Fruit fly (Drosophila melanogaster) whole organism, prepupa: Measurements from ENCODE around the gene Cby.

Experiments used
- Blimp-1 ChIP-seq: fragments of 200-800 bp; sonication (Bioruptor generic); optimal IDR thresholded peaks from 3 replicates; lab custom pipeline; 2017; ENCODE audit warnings: missing biosample characterization, missing genetic modification characterization, mild to moderate bottlenecking, moderate library complexity, missing genetic modification reagents
- CG10631 ChIP-seq: fragments of 200-800 bp; sonication (Bioruptor generic); optimal IDR thresholded peaks from 2 replicates; lab custom pipeline; 2016; ENCODE audit warnings: missing biosample characterization, missing genetic modification characterization
- CG11294 ChIP-seq: fragments of 200-800 bp; sonication (Bioruptor generic); IDR thresholded peaks from 2 replicates; pipeline ENCODE4 v1.3.6; 2022; ENCODE audit warnings: missing biosample characterization, missing genetic modification characterization
- CG11762 ChIP-seq: fragments of 200-800 bp; sonication (Bioruptor generic); optimal IDR thresholded peaks from 3 replicates; lab custom pipeline; 2016; ENCODE audit warnings: missing biosample characterization, missing genetic modification characterization; ENCODE audit not compliant: insufficient read depth
- CG15336 ChIP-seq: fragments of 200-800 bp; sonication (Bioruptor generic); IDR thresholded peaks from 2 replicates; pipeline ENCODE4 v1.3.6; 2022; ENCODE audit warnings: missing biosample characterization, missing genetic modification characterization
- CG3032 ChIP-seq: fragments of 200-800 bp; optimal IDR thresholded peaks from 2 replicates; lab custom pipeline; 2019; ENCODE audit warnings: missing biosample characterization, mild to moderate bottlenecking, missing genetic modification characterization, moderate library complexity
- CG32006 ChIP-seq: fragments of 200-800 bp; sonication (Bioruptor generic); optimal IDR thresholded peaks from 3 replicates; lab custom pipeline; 2017; ENCODE audit warnings: missing biosample characterization, mild to moderate bottlenecking, missing genetic modification characterization
- CG3919 ChIP-seq: fragments of 200-800 bp; sonication (Bioruptor generic); optimal IDR thresholded peaks from 3 replicates; lab custom pipeline; 2016; ENCODE audit warnings: missing biosample characterization, missing genetic modification characterization
- CG6163 ChIP-seq: fragments of 200-800 bp; sonication (Bioruptor generic); IDR thresholded peaks from 3 replicates; pipeline ENCODE4 v1.3.6; 2022; ENCODE audit warnings: missing biosample characterization, missing genetic modification characterization
- CG6276 ChIP-seq: fragments of 200-800 bp; sonication (Bioruptor generic); optimal IDR thresholded peaks from 2 replicates; lab custom pipeline; 2017; ENCODE audit warnings: missing biosample characterization, mild to moderate bottlenecking, missing genetic modification characterization
- CG6792 ChIP-seq: fragments of 200-800 bp; sonication (Bioruptor generic); optimal IDR thresholded peaks from 3 replicates; lab custom pipeline; 2016; ENCODE audit warnings: missing biosample characterization, missing genetic modification characterization
- CG6808 ChIP-seq: fragments of 200-800 bp; sonication (Bioruptor generic); optimal IDR thresholded peaks from 3 replicates; lab custom pipeline; 2017; ENCODE audit warnings: missing biosample characterization, missing genetic modification characterization, mild to moderate bottlenecking, moderate library complexity, missing genetic modification reagents
- CG6854 ChIP-seq: fragments of 200-800 bp; sonication (Bioruptor generic); optimal IDR thresholded peaks from 2 replicates; lab custom pipeline; 2017; ENCODE audit warnings: missing biosample characterization, mild to moderate bottlenecking, missing genetic modification characterization
- CG7368 ChIP-seq: fragments of 200-800 bp; sonication (Bioruptor generic); optimal IDR thresholded peaks from 3 replicates; lab custom pipeline; 2016; ENCODE audit warnings: missing biosample characterization, missing genetic modification characterization
- CG8119 ChIP-seq: fragments of 200-800 bp; sonication (Bioruptor generic); IDR thresholded peaks from 3 replicates; pipeline ENCODE4 v1.3.6; 2022; ENCODE audit warnings: missing biosample characterization, missing genetic modification characterization
- CG8319 ChIP-seq: fragments of 200-800 bp; sonication (Bioruptor generic); optimal IDR thresholded peaks from 3 replicates; lab custom pipeline; 2016; ENCODE audit warnings: missing biosample characterization, missing genetic modification characterization
- CG8632 ChIP-seq: fragments of 200-800 bp; sonication (Bioruptor generic); optimal IDR thresholded peaks from 3 replicates; lab custom pipeline; 2016; ENCODE audit warnings: missing biosample characterization, missing genetic modification characterization
- CG9139 ChIP-seq: fragments of 200-800 bp; sonication (Bioruptor generic); optimal IDR thresholded peaks from 3 replicates; lab custom pipeline; 2017; ENCODE audit warnings: missing biosample characterization, mild to moderate bottlenecking, missing genetic modification characterization
- Eip78C ChIP-seq: fragments of 200-800 bp; sonication (Bioruptor generic); peaks from one replicate; lab custom pipeline; 2016; ENCODE audit warnings: missing biosample characterization, missing genetic modification characterization
- Eip93F ChIP-seq: fragments of 200-800 bp; sonication (Bioruptor generic); optimal IDR thresholded peaks from 2 replicates; lab custom pipeline; 2016; ENCODE audit warnings: missing biosample characterization, mild to moderate bottlenecking, missing genetic modification characterization
- Ets21C ChIP-seq: fragments of 200-800 bp; sonication (Bioruptor generic); optimal IDR thresholded peaks from 3 replicates; lab custom pipeline; 2016; ENCODE audit warnings: missing biosample characterization, missing genetic modification characterization
- Ets96B ChIP-seq: fragments of 200-800 bp; optimal IDR thresholded peaks from 2 replicates; lab custom pipeline; 2019; ENCODE audit warnings: missing biosample characterization, mild to moderate bottlenecking, missing genetic modification characterization, moderate library complexity
- Gug ChIP-seq: fragments of 200-800 bp; sonication (Bioruptor generic); IDR thresholded peaks from 2 replicates; pipeline ENCODE4 v1.3.6; 2022; ENCODE audit warnings: missing biosample characterization, missing genetic modification characterization
- Hr38 ChIP-seq: sonication (Bioruptor generic); optimal IDR thresholded peaks from 2 replicates; lab custom pipeline; 2016; ENCODE audit warnings: missing biosample characterization, missing genetic modification characterization
- Hr4 ChIP-seq: fragments of 200-800 bp; sonication (Bioruptor generic); optimal IDR thresholded peaks from 3 replicates; lab custom pipeline; 2016; ENCODE audit warnings: missing biosample characterization, missing genetic modification characterization
- Lpt ChIP-seq: fragments of 200-800 bp; sonication (Bioruptor generic); optimal IDR thresholded peaks from 3 replicates; lab custom pipeline; 2016; ENCODE audit warnings: missing biosample characterization, missing genetic modification characterization
- Met ChIP-seq: fragments of 200-800 bp; sonication (Bioruptor generic); optimal IDR thresholded peaks from 3 replicates; lab custom pipeline; 2016; ENCODE audit warnings: missing biosample characterization, missing genetic modification characterization
- OdsH ChIP-seq: fragments of 200-800 bp; sonication (Bioruptor generic); optimal IDR thresholded peaks from 3 replicates; lab custom pipeline; 2016; ENCODE audit warnings: missing biosample characterization, missing genetic modification characterization
- Sox102F ChIP-seq: fragments of 200-800 bp; sonication (Bioruptor generic); optimal IDR thresholded peaks from 2 replicates; lab custom pipeline; 2016; ENCODE audit warnings: missing biosample characterization, mild to moderate bottlenecking, missing genetic modification characterization
- Sox15 ChIP-seq: fragments of 200-800 bp; sonication (Bioruptor generic); optimal IDR thresholded peaks from 3 replicates; lab custom pipeline; 2016; ENCODE audit warnings: missing biosample characterization, missing genetic modification characterization
- cyc ChIP-seq: fragments of 200-800 bp; sonication (Bioruptor generic); optimal IDR thresholded peaks from 3 replicates; lab custom pipeline; 2016; ENCODE audit warnings: missing biosample characterization, missing genetic modification characterization
- dsx ChIP-seq: fragments of 200-800 bp; optimal IDR thresholded peaks from 3 replicates; lab custom pipeline; 2019; ENCODE audit warnings: missing biosample characterization, mild to moderate bottlenecking, missing genetic modification characterization, moderate library complexity; ENCODE audit not compliant: poor library complexity, severe bottlenecking
- eg ChIP-seq: fragments of 200-800 bp; sonication (Bioruptor generic); IDR thresholded peaks from 3 replicates; pipeline ENCODE4 v1.3.6; 2022; ENCODE audit warnings: missing biosample characterization, missing genetic modification characterization
- esn ChIP-seq: fragments of 200-800 bp; sonication (Bioruptor generic); optimal IDR thresholded peaks from 2 replicates; lab custom pipeline; 2016; ENCODE audit warnings: missing biosample characterization, mild to moderate bottlenecking, missing genetic modification characterization, moderate library complexity
- fd59A ChIP-seq: fragments of 200-800 bp; sonication (Bioruptor generic); optimal IDR thresholded peaks from 2 replicates; lab custom pipeline; 2017; ENCODE audit warnings: missing biosample characterization, mild to moderate bottlenecking, missing genetic modification characterization, missing genetic modification reagents
- fd85E ChIP-seq: fragments of 200-800 bp; sonication (Bioruptor generic); optimal IDR thresholded peaks from 3 replicates; lab custom pipeline; 2016; ENCODE audit warnings: missing biosample characterization, missing genetic modification characterization
- fkh ChIP-seq: fragments of 200-800 bp; sonication (Bioruptor generic); optimal IDR thresholded peaks from 3 replicates; lab custom pipeline; 2017; ENCODE audit warnings: missing biosample characterization, mild to moderate bottlenecking, missing genetic modification characterization, moderate library complexity
- lz ChIP-seq: fragments of 200-800 bp; sonication (Bioruptor generic); optimal IDR thresholded peaks from 3 replicates; lab custom pipeline; 2016; ENCODE audit warnings: missing biosample characterization, missing genetic modification characterization
- net ChIP-seq: fragments of 200-800 bp; sonication (Bioruptor generic); optimal IDR thresholded peaks from 3 replicates; lab custom pipeline; 2016; ENCODE audit warnings: missing biosample characterization, missing genetic modification characterization
- pdm3 ChIP-seq: fragments of 200-800 bp; sonication (Bioruptor generic); optimal IDR thresholded peaks from 3 replicates; lab custom pipeline; 2016; ENCODE audit warnings: missing biosample characterization, missing genetic modification characterization
- salr ChIP-seq, 2 experiments: fragments of 200-800 bp; sonication (Bioruptor generic); optimal IDR thresholded peaks; 3 replicates each; lab custom pipeline; 2016 to 2018; ENCODE audit warnings: missing biosample characterization in 2 of 2, missing genetic modification characterization in 2 of 2, mild to moderate bottlenecking in 1 of 2
- spab ChIP-seq: fragments of 200-800 bp; sonication (Bioruptor generic); optimal IDR thresholded peaks from 2 replicates; lab custom pipeline; 2017; ENCODE audit warnings: missing biosample characterization, mild to moderate bottlenecking, missing genetic modification characterization, missing genetic modification reagents
- ss ChIP-seq, 2 experiments: fragments of 200-800 bp; sonication (Bioruptor generic); optimal IDR thresholded peaks; 2 replicates in 1 of 2; 3 replicates in 1 of 2; lab custom pipeline; 2017 to 2018; ENCODE audit warnings: mild to moderate bottlenecking in 2 of 2, missing biosample characterization in 2 of 2, missing genetic modification characterization in 2 of 2, moderate library complexity in 1 of 2
- svp ChIP-seq: fragments of 200-800 bp; sonication (Bioruptor generic); peaks from one replicate; lab custom pipeline; 2016; ENCODE audit warnings: missing biosample characterization, missing genetic modification characterization
- vri ChIP-seq: fragments of 200-800 bp; sonication (Bioruptor generic); optimal IDR thresholded peaks from 3 replicates; lab custom pipeline; 2016; ENCODE audit warnings: missing biosample characterization, mild to moderate bottlenecking, missing genetic modification characterization

The Cby gene

dm6 chr3R:21893929-21894328, 26.1 kb downstream of the Cby start (continued):
- TF ChIP-seq dsx (GFP tag; lab: Kevin White, UChicago) (peak; percentile 86), Sox102F (GFP tag; lab: Kevin White, UChicago) (no peak), Sox15 (peak; percentile 15), spab (peak; percentile 79), CG7368 (GFP tag; lab: Kevin White, UChicago) (peak; percentile 12), CG6854 (GFP tag; lab: Kevin White, UChicago) (no peak), ss (GFP tag; optimal IDR thresholded peaks at IDR 0.05; lab: Kevin White, UChicago) (peak; percentile 79 to 80), CG15336 (peak; percentile 92), Lpt (peak; percentile 86), OdsH (GFP tag; lab: Kevin White, UChicago) (peak; percentile 80), CG3919 (GFP tag; lab: Kevin White, UChicago) (peak; percentile 81), Blimp-1 (GFP tag; lab: Kevin White, UChicago) (no peak), CG9139 (peak; percentile 35), cyc (no peak), Ets96B (tag; lab: Kevin White, UChicago) (peak; percentile 88), Ets21C (GFP tag; lab: Kevin White, UChicago) (no peak), Hr4 (GFP tag; lab: Kevin White, UChicago) (peak; percentile 90), CG6276 (peak; percentile 87), fkh (GFP tag; lab: Kevin White, UChicago) (no peak), pdm3 (GFP tag; lab: Kevin White, UChicago) (peak; percentile 69), Hr38 (no peak), salr (GFP tag; optimal IDR thresholded peaks at IDR 0.05; lab: Kevin White, UChicago) (peak; percentile 36 to 88), esn (GFP tag; lab: Kevin White, UChicago) (peak; percentile 14)

dm6 chr3R:21895961-21896875, 28.4 kb downstream of the Cby start:
- no peak for TF ChIP-seq Ets21C (GFP tag; lab: Kevin White, UChicago)
- no peak for TF ChIP-seq CG15336
- TF ChIP-seq CG11762 (GFP tag; lab: Kevin White, UChicago): peak; percentile 8
- peak; percentile 8 for TF ChIP-seq CG7368 (GFP tag; lab: Kevin White, UChicago)
- peak; percentile 43 for TF ChIP-seq CG32006 (GFP tag; lab: Kevin White, UChicago)
- peak; percentile 33 for TF ChIP-seq CG8319
- TF ChIP-seq fkh (GFP tag; lab: Kevin White, UChicago): no peak
- no peak for TF ChIP-seq CG8119 (GFP tag; lab: Robert Waterston, UW)
- TF ChIP-seq Gug (GFP tag; lab: Robert Waterston, UW): no peak
- no peak for TF ChIP-seq fd59A (GFP tag; lab: Kevin White, UChicago)
- peak; percentile 17 for TF ChIP-seq CG8632
- TF ChIP-seq CG3032 (tag; lab: Kevin White, UChicago): peak; percentile 24
- peak; percentile 55 for TF ChIP-seq CG6808 (GFP tag; lab: Kevin White, UChicago)
- peak; percentile 73 for TF ChIP-seq eg (GFP tag; lab: Robert Waterston, UW)
- TF ChIP-seq cyc: peak; percentile 38
- TF ChIP-seq OdsH (GFP tag; lab: Kevin White, UChicago): peak; percentile 40
- TF ChIP-seq CG10631 (GFP tag; lab: Kevin White, UChicago): peak; percentile 53
- TF ChIP-seq net (GFP tag; lab: Kevin White, UChicago): no peak
- no peak for TF ChIP-seq Sox15
- peak; percentile 0 for TF ChIP-seq CG9139
- TF ChIP-seq dsx (GFP tag; lab: Kevin White, UChicago): peak; percentile 10
- peak; percentile 72 for TF ChIP-seq esn (GFP tag; lab: Kevin White, UChicago)
- peak; percentile 44 for TF ChIP-seq pdm3 (GFP tag; lab: Kevin White, UChicago)
- no peak for TF ChIP-seq Hr4 (GFP tag; lab: Kevin White, UChicago)
- peak; percentile 68 for TF ChIP-seq Eip78C (GFP tag; lab: Kevin White, UChicago)
- peak; percentile 1 for TF ChIP-seq Eip93F (GFP tag; lab: Kevin White, UChicago)
- peak; percentile 74 for TF ChIP-seq svp
- peak; percentile 20 for TF ChIP-seq CG3919 (GFP tag; lab: Kevin White, UChicago)
- no peak for TF ChIP-seq CG11294 (GFP tag; lab: Robert Waterston, UW)
- peak in 1 of 2 experiments; percentile 33 for TF ChIP-seq ss (GFP tag; optimal IDR thresholded peaks at IDR 0.05; lab: Kevin White, UChicago)
- no peak for TF ChIP-seq CG6792
- no peak for TF ChIP-seq fd85E (GFP tag; lab: Kevin White, UChicago)
- peak; percentile 2 for TF ChIP-seq Ets96B (tag; lab: Kevin White, UChicago)
- peak; percentile 56; the same call in 2 of the 3 replicates for TF ChIP-seq CG6163
- peak; percentile 55 for TF ChIP-seq Blimp-1 (GFP tag; lab: Kevin White, UChicago)
- peak; percentile 54 for TF ChIP-seq lz (GFP tag; lab: Kevin White, UChicago)
- TF ChIP-seq Met (GFP tag; lab: Kevin White, UChicago): peak; percentile 35
- TF ChIP-seq vri (GFP tag; lab: Kevin White, UChicago): peak; percentile 15
- peak; percentile 78 for TF ChIP-seq CG6854 (GFP tag; lab: Kevin White, UChicago)
